Worm (Caenorhabditis elegans): ENCODE data around the gene F43H9.3.

Gene F43H9.3

ce11 chrV:8024752-8025151, at the start of gene F43H9.3:
Gene F43H9.3 (minus strand): TSS chrV:8024940.
- TF ChIP-seq aly-1 (tag; optimal IDR thresholded peaks at IDR 0.05), result no peak
- no peak for TF ChIP-seq ama-1 (optimal IDR thresholded peaks at IDR 0.05)
- TF ChIP-seq hmbx-1 (tag; optimal IDR thresholded peaks at IDR 0.05), result no peak
- no peak for TF ChIP-seq pes-1 (GFP tag; IDR thresholded peaks at IDR 0.05)
- no peak for TF ChIP-seq scrt-1 (GFP tag; IDR thresholded peaks at IDR 0.05)
- TF ChIP-seq tbx-11 (GFP tag; IDR thresholded peaks at IDR 0.05), result no peak
- TF ChIP-seq tra-4 (tag; optimal IDR thresholded peaks at IDR 0.05), result no peak
- TF ChIP-seq hnd-1 (tag; optimal IDR thresholded peaks at IDR 0.05), result no peak
- TF ChIP-seq hmg-4 (GFP tag; optimal IDR thresholded peaks at IDR 0.05), result no peak
- no peak for TF ChIP-seq ceh-13 (GFP tag; optimal IDR thresholded peaks at IDR 0.05)
- TF ChIP-seq ets-7 (tag; optimal IDR thresholded peaks at IDR 0.05), result no peak
- TF ChIP-seq flt-1 (GFP tag; IDR thresholded peaks at IDR 0.05), result no peak
- no peak for TF ChIP-seq B0310.2 (tag; optimal IDR thresholded peaks at IDR 0.05)
- TF ChIP-seq F13C5.2 (tag; optimal IDR thresholded peaks at IDR 0.05), result no peak
- TF ChIP-seq sea-1 (GFP tag; conservative IDR thresholded peaks at IDR 0.05), result no peak

- TF ChIP-seq tbx-37 (GFP tag; conservative IDR thresholded peaks at IDR 0.05), result no peak
- TF ChIP-seq tbx-11 (GFP tag; IDR thresholded peaks at IDR 0.05), result no peak
- no peak for TF ChIP-seq ets-7 (tag; optimal IDR thresholded peaks at IDR 0.05)
- TF ChIP-seq hnd-1 (tag; optimal IDR thresholded peaks at IDR 0.05), result no peak
- TF ChIP-seq ceh-13 (GFP tag; optimal IDR thresholded peaks at IDR 0.05), result no peak
- no peak for TF ChIP-seq hmbx-1 (tag; optimal IDR thresholded peaks at IDR 0.05)
- no peak for TF ChIP-seq B0310.2 (tag; optimal IDR thresholded peaks at IDR 0.05)
These were observed 48.4 kb upstream of the F43H9.3 start for ce11 chrV:8073162-8073561.

- no peak for TF ChIP-seq sea-1 (GFP tag; conservative IDR thresholded peaks at IDR 0.05)
These were observed 47.3 kb upstream of the F43H9.3 start, which contains the start of gene str-144 for ce11 chrV:8072047-8072446. Gene str-144 (minus strand): TSS chrV:8072147.

DNA sequence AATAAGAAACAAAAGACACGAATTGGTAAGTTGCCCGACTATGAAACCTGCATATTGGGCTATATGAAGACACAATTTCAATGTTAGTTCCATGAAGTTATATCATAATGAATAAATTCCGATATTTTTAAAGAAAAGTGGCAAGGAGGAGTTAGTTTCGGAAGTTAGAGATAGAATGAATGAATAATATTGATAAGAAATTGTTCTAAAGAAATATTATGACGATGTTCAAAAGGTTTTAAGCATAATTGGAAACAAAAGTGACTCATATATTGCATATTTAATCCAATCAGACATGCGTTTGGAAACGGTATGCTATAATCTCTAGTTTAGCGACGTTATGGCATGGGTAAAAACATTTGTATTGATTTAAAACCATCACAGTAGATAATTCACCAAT, 44.9 kb upstream of the F43H9.3 start, which contains the start of gene str-143:
Gene str-143, minus strand, starts transcription at position 101 of the 400 bp plus-strand sequence.
- TF ChIP-seq hmbx-1 (tag; optimal IDR thresholded peaks at IDR 0.05) (no peak), hnd-1 (tag; optimal IDR thresholded peaks at IDR 0.05) (no peak), ets-7 (tag; optimal IDR thresholded peaks at IDR 0.05) (no peak), aly-1 (tag; optimal IDR thresholded peaks at IDR 0.05) (no peak), tbx-37 (GFP tag; conservative IDR thresholded peaks at IDR 0.05) (no peak), F13C5.2 (tag; optimal IDR thresholded peaks at IDR 0.05) (no peak), B0310.2 (tag; optimal IDR thresholded peaks at IDR 0.05) (no peak), flt-1 (GFP tag; IDR thresholded peaks at IDR 0.05) (no peak), ceh-13 (GFP tag; optimal IDR thresholded peaks at IDR 0.05) (no peak), hmg-4 (GFP tag; optimal IDR thresholded peaks at IDR 0.05) (no peak)

- no peak for TF ChIP-seq F13C5.2 (tag; optimal IDR thresholded peaks at IDR 0.05)
- TF ChIP-seq hnd-1 (tag; optimal IDR thresholded peaks at IDR 0.05), result no peak
- no peak for TF ChIP-seq ets-7 (tag; optimal IDR thresholded peaks at IDR 0.05)
- TF ChIP-seq ceh-36 (tag; optimal IDR thresholded peaks at IDR 0.05), result no peak
- no peak for TF ChIP-seq hmbx-1 (tag; optimal IDR thresholded peaks at IDR 0.05)
- no peak for TF ChIP-seq tra-4 (tag; optimal IDR thresholded peaks at IDR 0.05)
- no peak for TF ChIP-seq aly-1 (tag; optimal IDR thresholded peaks at IDR 0.05)
- TF ChIP-seq B0310.2 (tag; optimal IDR thresholded peaks at IDR 0.05), result no peak
- TF ChIP-seq hmg-4 (GFP tag; optimal IDR thresholded peaks at IDR 0.05), result no peak
- TF ChIP-seq ama-1 (optimal IDR thresholded peaks at IDR 0.05), result no peak
- no peak for TF ChIP-seq scrt-1 (GFP tag; IDR thresholded peaks at IDR 0.05)
- TF ChIP-seq tbx-11 (GFP tag; IDR thresholded peaks at IDR 0.05), result no peak
- TF ChIP-seq tbx-37 (GFP tag; conservative IDR thresholded peaks at IDR 0.05), result no peak
These were observed 43.1 kb upstream of the F43H9.3 start, which contains the start of gene str-140 for ce11 chrV:8067800-8068199. Gene str-140 (minus strand): TSS chrV:8067900.

- TF ChIP-seq ceh-13 (GFP tag; optimal IDR thresholded peaks at IDR 0.05), result no peak
These were observed 37.3 kb upstream of the F43H9.3 start, which contains the start of gene str-139 for ce11 chrV:8062074-8062473. Gene str-139 (minus strand): TSS chrV:8062174.

- TF ChIP-seq B0310.2 (tag; optimal IDR thresholded peaks at IDR 0.05), result no peak
- no peak for TF ChIP-seq flt-1 (GFP tag; IDR thresholded peaks at IDR 0.05)
These were observed 33.6 kb upstream of the F43H9.3 start, which contains the start of gene str-138 for ce11 chrV:8058359-8058758. Gene str-138 (plus strand): TSS chrV:8058659.

DNA sequence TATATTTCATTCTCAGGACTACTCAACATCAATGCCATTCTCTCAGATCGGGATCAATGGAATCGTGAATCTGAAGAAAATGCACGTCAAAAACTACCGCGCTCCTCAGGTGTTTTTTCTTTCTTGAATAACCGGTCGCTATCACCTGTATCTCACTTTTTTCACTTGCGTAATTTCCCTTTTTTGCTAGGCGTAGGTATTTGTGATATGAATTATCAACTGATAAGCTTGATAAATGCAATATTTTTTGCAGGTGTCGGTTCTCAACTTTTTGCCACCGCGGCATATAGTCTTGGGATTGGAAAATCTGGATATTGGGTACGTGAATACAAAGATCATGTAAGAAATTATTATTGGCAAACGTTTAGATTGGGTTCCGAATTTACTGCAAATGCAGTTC, 30.4 kb upstream of the F43H9.3 start:
- TF ChIP-seq B0310.2 (tag; optimal IDR thresholded peaks at IDR 0.05), result no peak

DNA sequence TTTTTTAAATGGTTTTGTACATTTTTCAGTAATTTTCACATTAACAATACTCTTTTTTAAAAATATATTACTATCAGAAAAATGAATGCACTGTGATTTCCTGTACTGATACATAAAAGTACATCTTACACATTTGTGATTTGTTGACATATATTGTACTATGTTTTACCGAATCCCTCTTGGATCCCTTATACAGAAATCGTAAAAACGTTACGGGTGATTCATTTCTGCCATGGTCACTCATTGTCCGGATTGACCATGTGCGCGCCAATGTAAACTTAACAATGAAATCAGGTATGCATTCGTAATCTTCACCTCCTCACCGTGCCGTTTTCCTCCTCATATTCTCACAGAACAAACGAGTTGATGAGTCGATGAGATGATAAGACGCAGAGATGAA, 29.4 kb upstream of the F43H9.3 start, which contains the start of gene ZC513.2:
Gene ZC513.2, plus strand, starts transcription at position 301 of the 400 bp plus-strand sequence.
- TF ChIP-seq B0310.2 (tag; optimal IDR thresholded peaks at IDR 0.05) (no peak), flt-1 (GFP tag; IDR thresholded peaks at IDR 0.05) (no peak), aly-1 (tag; optimal IDR thresholded peaks at IDR 0.05) (no peak), ets-7 (tag; optimal IDR thresholded peaks at IDR 0.05) (no peak), ceh-36 (tag; optimal IDR thresholded peaks at IDR 0.05) (no peak), F13C5.2 (tag; optimal IDR thresholded peaks at IDR 0.05) (no peak), tbx-11 (GFP tag; IDR thresholded peaks at IDR 0.05) (no peak), tbx-37 (GFP tag; conservative IDR thresholded peaks at IDR 0.05) (no peak), ama-1 (optimal IDR thresholded peaks at IDR 0.05) (no peak), sea-1 (GFP tag; conservative IDR thresholded peaks at IDR 0.05) (no peak), scrt-1 (GFP tag; IDR thresholded peaks at IDR 0.05) (no peak), hmbx-1 (tag; optimal IDR thresholded peaks at IDR 0.05) (no peak), tra-4 (tag; optimal IDR thresholded peaks at IDR 0.05) (no peak), hmg-4 (GFP tag; optimal IDR thresholded peaks at IDR 0.05) (no peak), ceh-13 (GFP tag; optimal IDR thresholded peaks at IDR 0.05) (no peak), pes-1 (GFP tag; IDR thresholded peaks at IDR 0.05) (no peak), hnd-1 (tag; optimal IDR thresholded peaks at IDR 0.05) (no peak)

Data from whole organism, early embryonic.